Worm (Caenorhabditis elegans) whole organism, L4 larva: ENCODE results near the gene csr-1.

ENCODE experiments used
- F26F4.8 ChIP-seq: fragments of 200-800 bp; sonication (Bioruptor generic); conservative IDR thresholded peaks from 2 replicates; pipeline ENCODE4 v1.3.6; 2022; ENCODE audit warnings: missing genetic modification characterization, missing compliant biosample characterization
- T26A8.4 ChIP-seq: fragments of 200-800 bp; sonication (Bioruptor generic); IDR thresholded peaks from 2 replicates; pipeline ENCODE4 v1.3.6; 2022; ENCODE audit warnings: missing genetic modification characterization, missing compliant biosample characterization
- Y75B8A.6 ChIP-seq: fragments of 200-800 bp; sonication (Bioruptor generic); IDR thresholded peaks from 2 replicates; pipeline ENCODE4 v1.3.6; 2022; ENCODE audit warnings: missing genetic modification reagents, missing genetic modification characterization, missing compliant biosample characterization
- aha-1 ChIP-seq: fragments of 150-350 bp; peaks from one replicate; lab custom pipeline; 2014; ENCODE audit warnings: missing biosample characterization, missing genetic modification characterization
- ama-1 ChIP-seq: fragments of 150-350 bp; optimal IDR thresholded peaks from 2 replicates; lab custom pipeline; 2014; ENCODE audit warnings: inconsistent platforms, mixed read lengths
- ceh-20 ChIP-seq: fragments of 200-800 bp; sonication (Bioruptor generic); IDR thresholded peaks from 2 replicates; pipeline ENCODE4 v1.3.6; 2022; ENCODE audit warnings: missing genetic modification reagents, missing genetic modification characterization, missing compliant biosample characterization
- ceh-32 ChIP-seq: sonication (generic microtip); optimal IDR thresholded peaks from 2 replicates; lab custom pipeline; 2016; ENCODE audit warnings: mild to moderate bottlenecking, missing genetic modification characterization, missing compliant biosample characterization; ENCODE audit not compliant: poor library complexity
- ceh-44 ChIP-seq: fragments of 200-800 bp; sonication (Bioruptor generic); IDR thresholded peaks from 2 replicates; pipeline ENCODE4 v1.3.6; 2022; ENCODE audit warnings: missing genetic modification reagents, missing genetic modification characterization, missing compliant biosample characterization
- daf-12 ChIP-seq: fragments of 150-350 bp; optimal IDR thresholded peaks from 2 replicates; lab custom pipeline; 2014; ENCODE audit warnings: missing biosample characterization, missing genetic modification reagents, missing genetic modification characterization
- daf-16 ChIP-seq, 3 experiments: sonication (generic microtip); optimal IDR thresholded peaks; 2 replicates each; lab custom pipeline; 2016 to 2017; ENCODE audit warnings: missing genetic modification characterization in 3 of 3, missing genetic modification reagents in 3 of 3, mild to moderate bottlenecking in 2 of 3, missing compliant biosample characterization in 2 of 3, missing biosample characterization in 1 of 3, moderate library complexity in 1 of 3
- daf-19 ChIP-seq: fragments of 200-800 bp; sonication (Bioruptor generic); conservative IDR thresholded peaks from 2 replicates; pipeline ENCODE4 v1.3.6; 2022; ENCODE audit warnings: missing genetic modification characterization, missing compliant biosample characterization
- dmd-9 ChIP-seq: fragments of 200-800 bp; sonication (Bioruptor generic); IDR thresholded peaks from 2 replicates; pipeline ENCODE4 v1.3.6; 2022; ENCODE audit warnings: missing genetic modification reagents, missing genetic modification characterization, missing compliant biosample characterization
- dpl-1 ChIP-seq: fragments of 150-350 bp; optimal IDR thresholded peaks from 2 replicates; lab custom pipeline; 2014; ENCODE audit warnings: missing biosample characterization, missing genetic modification reagents, missing genetic modification characterization
- duxl-1 ChIP-seq: sonication (generic microtip); optimal IDR thresholded peaks from 2 replicates; lab custom pipeline; 2016; ENCODE audit warnings: mild to moderate bottlenecking, missing genetic modification characterization, moderate library complexity, missing compliant biosample characterization; ENCODE audit not compliant: poor library complexity
- dve-1 ChIP-seq: sonication (generic microtip); optimal IDR thresholded peaks from 2 replicates; lab custom pipeline; 2017; ENCODE audit warnings: antibody characterized with exemption, mild to moderate bottlenecking, missing genetic modification characterization, missing compliant biosample characterization; ENCODE audit not compliant: insufficient read depth
- fos-1 ChIP-seq: fragments of 150-350 bp; optimal IDR thresholded peaks from 2 replicates; lab custom pipeline; 2014; ENCODE audit warnings: missing biosample characterization, missing genetic modification characterization
- gei-8 ChIP-seq: fragments of 200-800 bp; sonication (Bioruptor generic); optimal IDR thresholded peaks from 2 replicates; lab custom pipeline; 2018; ENCODE audit warnings: mild to moderate bottlenecking, missing genetic modification characterization, missing compliant biosample characterization
- hmg-1.1 ChIP-seq: fragments of 200-800 bp; sonication (Bioruptor generic); IDR thresholded peaks from 2 replicates; pipeline ENCODE4 v1.3.6; 2022; ENCODE audit warnings: missing genetic modification reagents, missing genetic modification characterization, missing compliant biosample characterization
- lin-13 ChIP-seq: fragments of 150-350 bp; optimal IDR thresholded peaks from 2 replicates; lab custom pipeline; 2014; ENCODE audit warnings: missing biosample characterization, missing genetic modification reagents, missing genetic modification characterization
- lin-15B ChIP-seq: fragments of 150-350 bp; sonication (generic microtip); optimal IDR thresholded peaks from 3 replicates; lab custom pipeline; 2014; ENCODE audit warnings: missing biosample characterization, missing genetic modification characterization
- lin-38 ChIP-seq: fragments of 200-800 bp; sonication (Bioruptor generic); IDR thresholded peaks from 2 replicates; pipeline ENCODE4 v1.3.6; 2022; ENCODE audit warnings: missing genetic modification reagents, missing genetic modification characterization, missing compliant biosample characterization
- madf-9 ChIP-seq: fragments of 200-800 bp; sonication (Bioruptor generic); conservative IDR thresholded peaks from 2 replicates; pipeline ENCODE4 v1.3.6; 2022; ENCODE audit warnings: missing genetic modification reagents, missing genetic modification characterization, missing compliant biosample characterization
- mep-1 ChIP-seq: fragments of 150-350 bp; sonication (generic microtip); optimal IDR thresholded peaks from 3 replicates; lab custom pipeline; 2014; ENCODE audit warnings: missing biosample characterization, missing genetic modification characterization
- mes-2 ChIP-seq: sonication (generic microtip); optimal IDR thresholded peaks from 2 replicates; lab custom pipeline; 2016; ENCODE audit warnings: missing genotype, mild to moderate bottlenecking, missing genetic modification characterization, missing compliant biosample characterization; ENCODE audit not compliant: poor library complexity, severe bottlenecking
- mxl-3 ChIP-seq: fragments of 200-800 bp; sonication (Bioruptor generic); optimal IDR thresholded peaks from 2 replicates; lab custom pipeline; 2018; ENCODE audit warnings: mild to moderate bottlenecking, missing genetic modification characterization, missing compliant biosample characterization
- nhr-10 ChIP-seq: fragments of 150-350 bp; optimal IDR thresholded peaks from 2 replicates; lab custom pipeline; 2014; ENCODE audit warnings: missing biosample characterization, missing genetic modification characterization
- nhr-102 ChIP-seq: sonication (generic microtip); optimal IDR thresholded peaks from 2 replicates; lab custom pipeline; 2016; ENCODE audit warnings: mild to moderate bottlenecking, missing genetic modification characterization, moderate library complexity, missing compliant biosample characterization
- nhr-11 ChIP-seq: fragments of 150-350 bp; optimal IDR thresholded peaks from 2 replicates; lab custom pipeline; 2014; ENCODE audit warnings: missing biosample characterization, missing genetic modification characterization
- nhr-111 ChIP-seq: fragments of 200-800 bp; sonication (Bioruptor generic); optimal IDR thresholded peaks from 2 replicates; lab custom pipeline; 2018; ENCODE audit warnings: mild to moderate bottlenecking, missing genetic modification characterization, missing compliant biosample characterization
- nhr-42 ChIP-seq: fragments of 200-800 bp; sonication (Bioruptor generic); IDR thresholded peaks from 2 replicates; pipeline ENCODE4 v1.3.6; 2022; ENCODE audit warnings: missing genetic modification characterization, missing compliant biosample characterization
- nhr-48 ChIP-seq: sonication (generic microtip); optimal IDR thresholded peaks from 2 replicates; lab custom pipeline; 2016; ENCODE audit warnings: mild to moderate bottlenecking, missing genetic modification characterization, missing compliant biosample characterization
- nhr-77 ChIP-seq: fragments of 150-350 bp; optimal IDR thresholded peaks from 2 replicates; lab custom pipeline; 2014; ENCODE audit warnings: missing biosample characterization, missing genetic modification characterization
- pha-4 ChIP-seq, 2 experiments: fragments of 150-350 bp in 1 of 2; fragments of 200-800 bp in 1 of 2; sonication (Bioruptor generic) in 1 of 2; IDR thresholded peaks in 1 of 2; optimal IDR thresholded peaks in 1 of 2; 2 replicates each; pipeline versions ENCODE4 v1.3.6 to Lab custom; 2014 to 2022; ENCODE audit warnings: missing genetic modification characterization in 2 of 2, missing genetic modification reagents in 2 of 2, missing biosample characterization in 1 of 2, missing compliant biosample characterization in 1 of 2
- pqm-1 ChIP-seq: sonication (generic microtip); optimal IDR thresholded peaks from 2 replicates; lab custom pipeline; 2017; ENCODE audit warnings: missing biosample characterization, missing genetic modification characterization
- spr-1 ChIP-seq: sonication (generic microtip); optimal IDR thresholded peaks from 2 replicates; lab custom pipeline; 2016; ENCODE audit warnings: mild to moderate bottlenecking, missing genetic modification characterization, missing compliant biosample characterization
- tra-1 ChIP-seq: fragments of 200-800 bp; sonication (Bioruptor generic); IDR thresholded peaks from 2 replicates; pipeline ENCODE4 v1.3.6; 2022; ENCODE audit warnings: missing genetic modification reagents, missing genetic modification characterization, missing compliant biosample characterization
- unc-130 ChIP-seq: sonication (generic microtip); optimal IDR thresholded peaks from 2 replicates; lab custom pipeline; 2016; ENCODE audit warnings: missing genetic modification reagents, missing genetic modification characterization, missing compliant biosample characterization
- unc-62 ChIP-seq, 3 experiments: fragments of 150-350 bp in 1 of 3; sonication (generic microtip); optimal IDR thresholded peaks in 2 of 3; peaks in 1 of 3; 1 replicate in 1 of 3; 2 replicates in 2 of 3; lab custom pipeline; 2014 to 2017; ENCODE audit warnings: missing biosample characterization in 3 of 3, missing genetic modification characterization in 3 of 3, missing genetic modification reagents in 3 of 3, missing genotype in 1 of 3
- zfp-3 ChIP-seq: fragments of 200-800 bp; sonication (Bioruptor generic); conservative IDR thresholded peaks from 2 replicates; pipeline ENCODE4 v1.3.6; 2022; ENCODE audit warnings: missing genetic modification reagents, missing genetic modification characterization, missing compliant biosample characterization
- zip-11 ChIP-seq: fragments of 200-800 bp; sonication (Bioruptor generic); IDR thresholded peaks from 2 replicates; pipeline ENCODE4 v1.3.6; 2022; ENCODE audit warnings: missing genetic modification characterization, missing compliant biosample characterization
- zip-2 ChIP-seq: fragments of 150-350 bp; optimal IDR thresholded peaks from 2 replicates; lab custom pipeline; 2014; ENCODE audit warnings: missing biosample characterization, missing genetic modification characterization
- ztf-7 ChIP-seq: fragments of 150-350 bp; optimal IDR thresholded peaks from 2 replicates; lab custom pipeline; 2014; ENCODE audit warnings: missing biosample characterization, missing genetic modification characterization

Gene csr-1

ce11 chrIV:7983021-7983420 is 26.0 kb downstream of the csr-1 start:
- TF ChIP-seq ceh-20 (GFP tag; lab: Robert Waterston, UW): no peak
- TF ChIP-seq ztf-7 (tag; lab: Kevin White, UChicago): no peak
- TF ChIP-seq pqm-1 (tag; lab: Kevin White, UChicago): no peak
- no peak for TF ChIP-seq nhr-10
- no peak for TF ChIP-seq nhr-42
- TF ChIP-seq lin-15B (tag; lab: Kevin White, UChicago): no peak
- TF ChIP-seq nhr-111: no peak
- no peak for TF ChIP-seq F26F4.8 (GFP tag; lab: Robert Waterston, UW)
- no peak for TF ChIP-seq zip-11
- TF ChIP-seq dpl-1 (GFP tag; lab: Kevin White, UChicago): no peak
- no peak for TF ChIP-seq nhr-77 (tag; lab: Kevin White, UChicago)
- no peak for TF ChIP-seq daf-12 (tag; lab: Kevin White, UChicago)
- no peak for TF ChIP-seq gei-8 (GFP tag; lab: Kevin White, UChicago)
- TF ChIP-seq nhr-11 (tag; lab: Kevin White, UChicago): no peak
- no peak for TF ChIP-seq Y75B8A.6 (GFP tag; lab: Robert Waterston, UW)

- TF ChIP-seq mes-2 (peak; percentile 16), dpl-1 (GFP tag; lab: Kevin White, UChicago) (no peak), duxl-1 (tag; lab: Kevin White, UChicago) (peak; percentile 47), nhr-48 (tag; lab: Kevin White, UChicago) (peak; percentile 29), tra-1 (GFP tag; lab: Robert Waterston, UW) (0 out of 2 replicates have a peak, but pooled peaks have one; percentile 12), unc-130 (peak; percentile 25), lin-13 (GFP tag; lab: Kevin White, UChicago) (peak; percentile 19), hmg-1.1 (GFP tag; lab: Robert Waterston, UW) (0 out of 2 replicates have a peak, but pooled peaks have one; percentile 32), aha-1 (tag; lab: Kevin White, UChicago) (peak; percentile 58), madf-9 (no peak), ama-1 (lab: Kevin White, UChicago) (no peak), T26A8.4 (peak; percentile 75; the same call in 1 of the 2 replicates), dve-1 (peak; percentile 35), daf-16 (GFP tag; optimal IDR thresholded peaks at IDR 0.05; lab: Kevin White, UChicago) (peak in 1 of 2 experiments; percentile 14), daf-16 (tag; optimal IDR thresholded peaks at IDR 0.05; lab: Kevin White, UChicago) (peak; percentile 4), Y75B8A.6 (GFP tag; lab: Robert Waterston, UW) (peak; percentile 40; the same call in 1 of the 2 replicates), lin-38 (GFP tag; lab: Robert Waterston, UW) (peak; percentile 47), nhr-111 (peak; percentile 21), nhr-42 (peak; percentile 59), spr-1 (tag; lab: Kevin White, UChicago) (peak; percentile 31), ceh-32 (tag; lab: Kevin White, UChicago) (no peak), nhr-102 (peak; percentile 35), F26F4.8 (GFP tag; lab: Robert Waterston, UW) (0 out of 2 replicates have a peak, but pooled peaks have one; percentile 29), fos-1 (tag; lab: Kevin White, UChicago) (no peak), unc-62 (GFP tag; optimal IDR thresholded peaks at IDR 0.05 in 1 of 2; lab: Kevin White, UChicago) (peak in 1 of 2 experiments; percentile 76), unc-62 (tag; optimal IDR thresholded peaks at IDR 0.05; lab: Kevin White, UChicago) (no peak), daf-19 (no peak), dmd-9 (GFP tag; lab: Robert Waterston, UW) (0 out of 2 replicates have a peak, but pooled peaks have one; percentile 46), zfp-3 (GFP tag; lab: Robert Waterston, UW) (peak; percentile 67; the same call in 1 of the 2 replicates), mep-1 (peak; percentile 38), ceh-44 (GFP tag; lab: Robert Waterston, UW) (no peak), zip-2 (tag; lab: Kevin White, UChicago) (no peak), mxl-3 (GFP tag; lab: Kevin White, UChicago) (no peak), pha-4 (GFP tag; IDR thresholded peaks at IDR 0.05; lab: Robert Waterston, UW) (peak; percentile 34; the same call in 1 of the 2 replicates), pha-4 (tag; optimal IDR thresholded peaks at IDR 0.05; lab: Kevin White, UChicago) (no peak)
These were observed 26.8 kb downstream of the csr-1 start for ce11 chrIV:7983728-7984346.
